Fruit fly (Drosophila melanogaster) whole organism, embryonic: ENCODE data around the gene cno.

Source experiments
- ATbp ChIP-seq: fragments of 200-800 bp; sonication (Bioruptor generic); optimal IDR thresholded peaks from 2 replicates; lab custom pipeline; 2017; ENCODE audit warnings: missing biosample characterization, mild to moderate bottlenecking, missing genetic modification characterization, missing genetic modification reagents
- CG10147 ChIP-seq: fragments of 200-800 bp; sonication (Bioruptor generic); optimal IDR thresholded peaks from 2 replicates; lab custom pipeline; 2019; ENCODE audit warnings: missing biosample characterization, mild to moderate bottlenecking, missing genetic modification characterization, moderate library complexity
- CG10366 ChIP-seq: fragments of 200-800 bp; sonication (Bioruptor generic); IDR thresholded peaks from 2 replicates; pipeline ENCODE4 v1.3.6; 2022; ENCODE audit warnings: missing biosample characterization, missing genetic modification characterization
- CG10979 ChIP-seq: fragments of 200-800 bp; sonication (Bioruptor generic); optimal IDR thresholded peaks from 2 replicates; lab custom pipeline; 2018; ENCODE audit warnings: missing biosample characterization, mild to moderate bottlenecking, missing genetic modification characterization, moderate library complexity
- CG11504 ChIP-seq: fragments of 200-800 bp; sonication (Bioruptor generic); optimal IDR thresholded peaks from 3 replicates; lab custom pipeline; 2019; ENCODE audit warnings: missing biosample characterization, mild to moderate bottlenecking, missing genetic modification characterization, moderate library complexity
- CG12071 ChIP-seq: fragments of 200-800 bp; sonication (Bioruptor generic); optimal IDR thresholded peaks from 3 replicates; lab custom pipeline; 2018; ENCODE audit warnings: missing biosample characterization, mild to moderate bottlenecking, missing genetic modification characterization
- CG12155 ChIP-seq: fragments of 200-800 bp; sonication (Bioruptor generic); optimal IDR thresholded peaks from 3 replicates; lab custom pipeline; 2016; ENCODE audit warnings: missing biosample characterization, missing genetic modification characterization
- CG18599 ChIP-seq: fragments of 200-800 bp; sonication (Bioruptor generic); optimal IDR thresholded peaks from 3 replicates; lab custom pipeline; 2017; ENCODE audit warnings: missing biosample characterization, missing genetic modification characterization, mild to moderate bottlenecking, moderate library complexity, missing genetic modification reagents
- CG2120 ChIP-seq: fragments of 200-800 bp; sonication (Bioruptor generic); optimal IDR thresholded peaks from 3 replicates; lab custom pipeline; 2016; ENCODE audit warnings: missing biosample characterization, missing genetic modification characterization
- CG3163 ChIP-seq: fragments of 200-800 bp; sonication (Bioruptor generic); optimal IDR thresholded peaks from 3 replicates; lab custom pipeline; 2016; ENCODE audit warnings: missing biosample characterization, missing genetic modification characterization
- CG32532 ChIP-seq: fragments of 200-800 bp; sonication (Bioruptor generic); IDR thresholded peaks from 2 replicates; pipeline ENCODE4 v1.3.6; 2022; ENCODE audit warnings: missing biosample characterization, missing genetic modification characterization
- CG32772 ChIP-seq: fragments of 200-800 bp; sonication (Bioruptor generic); IDR thresholded peaks from 2 replicates; pipeline ENCODE4 v1.3.6; 2022; ENCODE audit warnings: missing biosample characterization, missing genetic modification characterization
- CG34422 ChIP-seq: fragments of 200-800 bp; sonication (Bioruptor generic); IDR thresholded peaks from 3 replicates; pipeline ENCODE4 v1.3.6; 2022; ENCODE audit warnings: missing biosample characterization, missing genetic modification characterization
- CG3847 ChIP-seq: fragments of 200-800 bp; sonication (Bioruptor generic); IDR thresholded peaks from 2 replicates; pipeline ENCODE4 v1.3.6; 2022; ENCODE audit warnings: missing biosample characterization, missing genetic modification characterization
- CG6272 ChIP-seq: fragments of 200-800 bp; sonication (Bioruptor generic); IDR thresholded peaks from 2 replicates; pipeline ENCODE4 v1.3.6; 2022; ENCODE audit warnings: missing biosample characterization, missing genetic modification characterization
- CG6689 ChIP-seq: fragments of 200-800 bp; sonication (Bioruptor generic); IDR thresholded peaks from 2 replicates; pipeline ENCODE4 v1.3.6; 2022; ENCODE audit warnings: missing biosample characterization, missing genetic modification characterization
- CG7556 ChIP-seq: fragments of 200-800 bp; sonication (Bioruptor generic); optimal IDR thresholded peaks from 2 replicates; lab custom pipeline; 2017; ENCODE audit warnings: missing biosample characterization, mild to moderate bottlenecking, missing genetic modification characterization
- CG9609 ChIP-seq: fragments of 200-800 bp; sonication (Bioruptor generic); optimal IDR thresholded peaks from 3 replicates; lab custom pipeline; 2016; ENCODE audit warnings: missing biosample characterization, missing genetic modification characterization
- CG9727 ChIP-seq: fragments of 200-800 bp; sonication (Bioruptor generic); optimal IDR thresholded peaks from 3 replicates; lab custom pipeline; 2017; ENCODE audit warnings: missing biosample characterization, mild to moderate bottlenecking, missing genetic modification characterization
- D19B ChIP-seq: fragments of 200-800 bp; sonication (Bioruptor generic); optimal IDR thresholded peaks from 2 replicates; lab custom pipeline; 2017; ENCODE audit warnings: missing biosample characterization, mild to moderate bottlenecking, missing genetic modification characterization
- Dip2 ChIP-seq: fragments of 200-800 bp; sonication (Bioruptor generic); IDR thresholded peaks from 2 replicates; pipeline ENCODE4 v1.3.6; 2022; ENCODE audit warnings: missing biosample characterization, missing genetic modification characterization
- GATAe ChIP-seq: fragments of 200-800 bp; sonication (Bioruptor generic); conservative IDR thresholded peaks from 2 replicates; pipeline ENCODE4 v1.3.6; 2022; ENCODE audit warnings: missing biosample characterization, missing genetic modification characterization
- HLH3B ChIP-seq: fragments of 200-800 bp; sonication (Bioruptor generic); IDR thresholded peaks from 2 replicates; pipeline ENCODE4 v1.3.6; 2022; ENCODE audit warnings: missing biosample characterization, missing genetic modification characterization
- Hand ChIP-seq: fragments of 200-800 bp; sonication (Bioruptor generic); optimal IDR thresholded peaks from 2 replicates; lab custom pipeline; 2017; ENCODE audit warnings: mild to moderate bottlenecking, missing biosample characterization, missing genetic modification reagents, missing genetic modification characterization
- Hmr ChIP-seq: fragments of 200-800 bp; sonication (Bioruptor generic); optimal IDR thresholded peaks from 3 replicates; lab custom pipeline; 2017; ENCODE audit warnings: mild to moderate bottlenecking, missing biosample characterization, missing genetic modification reagents, missing genetic modification characterization
- Mrtf ChIP-seq: fragments of 200-800 bp; sonication (Bioruptor generic); IDR thresholded peaks from 3 replicates; pipeline ENCODE4 v1.3.6; 2022; ENCODE audit warnings: missing biosample characterization, missing genetic modification characterization
- NFAT ChIP-seq: fragments of 200-800 bp; sonication (Bioruptor generic); IDR thresholded peaks from 2 replicates; pipeline ENCODE4 v1.3.6; 2022; ENCODE audit warnings: missing biosample characterization, missing genetic modification characterization
- Oaz ChIP-seq: fragments of 200-800 bp; sonication (Bioruptor generic); IDR thresholded peaks from 2 replicates; pipeline ENCODE4 v1.3.6; 2022; ENCODE audit warnings: missing biosample characterization, missing genetic modification characterization
- Ptx1 ChIP-seq: fragments of 200-800 bp; sonication (Bioruptor generic); IDR thresholded peaks from 2 replicates; pipeline ENCODE4 v1.3.6; 2022; ENCODE audit warnings: missing biosample characterization, missing genetic modification characterization
- Rfx ChIP-seq: fragments of 200-800 bp; sonication (Bioruptor generic); IDR thresholded peaks from 2 replicates; pipeline ENCODE4 v1.3.6; 2022; ENCODE audit warnings: missing biosample characterization, missing genetic modification characterization
- Xrp1 ChIP-seq: fragments of 200-800 bp; sonication (Bioruptor generic); IDR thresholded peaks from 2 replicates; pipeline ENCODE4 v1.3.6; 2022; ENCODE audit warnings: missing biosample characterization, missing genetic modification characterization
- YL-1 ChIP-seq: fragments of 200-800 bp; sonication (Bioruptor generic); optimal IDR thresholded peaks from 3 replicates; lab custom pipeline; 2017; ENCODE audit warnings: missing biosample characterization, mild to moderate bottlenecking, missing genetic modification characterization
- ase ChIP-seq: fragments of 200-800 bp; sonication (Bioruptor generic); IDR thresholded peaks from 3 replicates; pipeline ENCODE4 v1.3.6; 2022; ENCODE audit warnings: missing biosample characterization, missing genetic modification characterization
- az2 ChIP-seq: fragments of 200-800 bp; sonication (Bioruptor generic); optimal IDR thresholded peaks from 3 replicates; lab custom pipeline; 2016; ENCODE audit warnings: missing biosample characterization, missing genetic modification characterization
- bab2 ChIP-seq: fragments of 200-800 bp; sonication (Bioruptor generic); optimal IDR thresholded peaks from 2 replicates; lab custom pipeline; 2016; ENCODE audit warnings: missing biosample characterization, missing genetic modification characterization
- bigmax ChIP-seq: fragments of 200-800 bp; sonication (Bioruptor generic); optimal IDR thresholded peaks from 2 replicates; lab custom pipeline; 2018; ENCODE audit warnings: missing biosample characterization, mild to moderate bottlenecking, missing genetic modification characterization
- bsh ChIP-seq, 2 experiments: fragments of 200-800 bp; sonication (Bioruptor generic); optimal IDR thresholded peaks; 2 replicates each; lab custom pipeline; 2017 to 2018; ENCODE audit warnings: mild to moderate bottlenecking in 2 of 2, missing biosample characterization in 2 of 2, missing genetic modification characterization in 2 of 2, moderate library complexity in 1 of 2
- cad ChIP-seq: fragments of >200 bp; optimal IDR thresholded peaks from 2 replicates; lab custom pipeline; 2017; ENCODE audit warnings: missing biosample characterization, missing genetic modification characterization
- croc ChIP-seq: fragments of 200-800 bp; sonication (Bioruptor generic); conservative IDR thresholded peaks from 3 replicates; pipeline ENCODE4 v1.3.6; 2022; ENCODE audit warnings: missing biosample characterization, missing genetic modification characterization
- en ChIP-seq: fragments of 200-800 bp; sonication (Bioruptor generic); optimal IDR thresholded peaks from 2 replicates; lab custom pipeline; 2016; ENCODE audit warnings: missing biosample characterization, missing genetic modification characterization
- ewg ChIP-seq: fragments of 200-800 bp; sonication (Bioruptor generic); optimal IDR thresholded peaks from 3 replicates; lab custom pipeline; 2017; ENCODE audit warnings: mild to moderate bottlenecking, missing biosample characterization, missing genetic modification reagents, missing genetic modification characterization
- fru ChIP-seq: fragments of >200 bp; optimal IDR thresholded peaks from 2 replicates; lab custom pipeline; 2017
- grau ChIP-seq: fragments of 200-800 bp; optimal IDR thresholded peaks from 3 replicates; lab custom pipeline; 2019; ENCODE audit warnings: missing biosample characterization, mild to moderate bottlenecking, missing genetic modification characterization, moderate library complexity
- grn ChIP-seq: fragments of 200-800 bp; sonication (Bioruptor generic); optimal IDR thresholded peaks from 3 replicates; lab custom pipeline; 2017; ENCODE audit warnings: missing biosample characterization, missing genetic modification characterization
- jumu ChIP-seq: fragments of 200-800 bp; sonication (Bioruptor generic); optimal IDR thresholded peaks from 3 replicates; lab custom pipeline; 2016; ENCODE audit warnings: missing biosample characterization, missing genetic modification characterization
- lab ChIP-seq: fragments of 200-800 bp; sonication (Bioruptor generic); optimal IDR thresholded peaks from 3 replicates; lab custom pipeline; 2017; ENCODE audit warnings: missing biosample characterization, missing genetic modification characterization, mild to moderate bottlenecking, moderate library complexity, missing genetic modification reagents
- lola ChIP-seq, 3 experiments: fragments of >200 bp in 2 of 3; fragments of 200-800 bp in 1 of 3; sonication (Bioruptor generic) in 1 of 3; optimal IDR thresholded peaks; 2 replicates each; lab custom pipeline; 2017 to 2019; ENCODE audit warnings: missing biosample characterization in 3 of 3, missing genetic modification characterization in 3 of 3, mild to moderate bottlenecking in 1 of 3, moderate library complexity in 1 of 3
- pum ChIP-seq: fragments of 200-800 bp; sonication (Bioruptor generic); optimal IDR thresholded peaks from 2 replicates; lab custom pipeline; 2016; ENCODE audit warnings: missing biosample characterization, missing genetic modification characterization
- seq ChIP-seq: fragments of 200-800 bp; sonication (Bioruptor generic); IDR thresholded peaks from 2 replicates; pipeline ENCODE4 v1.3.6; 2022; ENCODE audit warnings: missing biosample characterization, missing genetic modification characterization
- sug ChIP-seq: fragments of 200-800 bp; optimal IDR thresholded peaks from 2 replicates; lab custom pipeline; 2019; ENCODE audit warnings: missing biosample characterization, mild to moderate bottlenecking, missing genetic modification characterization, moderate library complexity
- tup ChIP-seq: fragments of 200-800 bp; sonication (Bioruptor generic); optimal IDR thresholded peaks from 2 replicates; lab custom pipeline; 2016; ENCODE audit warnings: missing biosample characterization, mild to moderate bottlenecking, missing genetic modification characterization, moderate library complexity

Gene cno

dm6 chr3R:5198302-5198701 lies 19.0 kb downstream of the cno start (continued):
- TF ChIP-seq CG6272 (no peak; the same call in 1 of the 2 replicates), YL-1 (GFP tag; lab: Kevin White, UChicago) (no peak), bsh (GFP tag; optimal IDR thresholded peaks at IDR 0.05; lab: Kevin White, UChicago) (no peak), Hand (GFP tag; lab: Kevin White, UChicago) (peak; percentile 69), Hmr (peak; percentile 89), CG18599 (GFP tag; lab: Kevin White, UChicago) (peak; percentile 93), CG9609 (GFP tag; lab: Kevin White, UChicago) (peak; percentile 49), grau (peak; percentile 65), CG6689 (GFP tag; lab: Robert Waterston, UW) (peak; percentile 54; the same call in 1 of the 2 replicates), CG3847 (peak; percentile 58), cad (GFP tag; lab: Kevin White, UChicago) (no peak), sug (peak; percentile 22), Mrtf (GFP tag; lab: Robert Waterston, UW) (0 out of 3 replicates have a peak, but pooled peaks have one; percentile 47), CG10147 (GFP tag; lab: Kevin White, UChicago) (peak; percentile 59), Oaz (GFP tag; lab: Robert Waterston, UW) (peak; percentile 59; the same call in 1 of the 2 replicates), lab (GFP tag; lab: Kevin White, UChicago) (peak; percentile 89), ewg (GFP tag; lab: Kevin White, UChicago) (peak; percentile 31), lola (GFP tag; optimal IDR thresholded peaks at IDR 0.05; lab: Kevin White, UChicago) (no peak), seq (GFP tag; lab: Robert Waterston, UW) (peak; percentile 76), bigmax (no peak), CG9727 (peak; percentile 37), CG32772 (peak; percentile 47), Xrp1 (GFP tag; lab: Robert Waterston, UW) (peak; percentile 49), CG10979 (tag; lab: Kevin White, UChicago) (peak; percentile 11), Ptx1 (GFP tag; lab: Robert Waterston, UW) (peak; percentile 55; the same call in 1 of the 2 replicates), tup (GFP tag; lab: Kevin White, UChicago) (peak; percentile 20), CG11504 (peak; percentile 67), bab2 (GFP tag; lab: Kevin White, UChicago) (peak; percentile 52), croc (no peak), fru (no peak), az2 (GFP tag; lab: Kevin White, UChicago) (peak; percentile 10), ATbp (peak; percentile 39), CG7556 (GFP tag; lab: Kevin White, UChicago) (peak; percentile 80), CG32532 (peak; percentile 75; the same call in 1 of the 2 replicates), CG2120 (peak; percentile 88), Dip2 (GFP tag; lab: Robert Waterston, UW) (no peak), en (no peak), jumu (GFP tag; lab: Kevin White, UChicago) (peak; percentile 50), CG34422 (GFP tag; lab: Robert Waterston, UW) (0 out of 3 replicates have a peak, but pooled peaks have one; percentile 32), CG12155 (peak; percentile 39), NFAT (GFP tag; lab: Robert Waterston, UW) (0 out of 2 replicates have a peak, but pooled peaks have one; percentile 26), GATAe (GFP tag; lab: Robert Waterston, UW) (no peak), CG10366 (peak; percentile 57), HLH3B (peak; percentile 51; the same call in 1 of the 2 replicates), pum (GFP tag; lab: Kevin White, UChicago) (peak; percentile 26), CG3163 (GFP tag; lab: Kevin White, UChicago) (peak; percentile 39), CG12071 (GFP tag; lab: Kevin White, UChicago) (peak; percentile 5), D19B (peak; percentile 27), ase (GFP tag; lab: Robert Waterston, UW) (no peak), grn (GFP tag; lab: Kevin White, UChicago) (no peak), Rfx (GFP tag; lab: Robert Waterston, UW) (peak; percentile 76; the same call in 1 of the 2 replicates)
